Fruit fly (Drosophila melanogaster) whole organism, embryonic: ENCODE data around the gene CG3348.

Experiments
- Antp ChIP-seq: fragments of 200-800 bp; sonication (Bioruptor generic); optimal IDR thresholded peaks from 3 replicates; lab custom pipeline; 2016; ENCODE audit warnings: missing biosample characterization, missing genetic modification characterization
- Bgb ChIP-seq: fragments of 200-800 bp; sonication (Bioruptor generic); IDR thresholded peaks from 2 replicates; pipeline ENCODE4 v1.3.6; 2022; ENCODE audit warnings: missing biosample characterization, missing genetic modification characterization; ENCODE audit not compliant: partially characterized antibody
- CG10654 ChIP-seq: fragments of 200-800 bp; sonication (Bioruptor generic); optimal IDR thresholded peaks from 2 replicates; lab custom pipeline; 2016; ENCODE audit warnings: missing biosample characterization, missing genetic modification characterization
- CG11247 ChIP-seq: fragments of 200-800 bp; sonication (Bioruptor generic); IDR thresholded peaks from 2 replicates; pipeline ENCODE4 v1.3.6; 2022; ENCODE audit warnings: missing biosample characterization, missing genetic modification characterization
- CG11456 ChIP-seq: fragments of 200-800 bp; sonication (Bioruptor generic); IDR thresholded peaks from 3 replicates; pipeline ENCODE4 v1.3.6; 2022; ENCODE audit warnings: missing biosample characterization, missing genetic modification characterization
- CG12942 ChIP-seq: fragments of 200-800 bp; sonication (Bioruptor generic); optimal IDR thresholded peaks from 3 replicates; lab custom pipeline; 2016; ENCODE audit warnings: missing biosample characterization, missing genetic modification characterization
- CG13775 ChIP-seq: fragments of 200-800 bp; sonication (Bioruptor generic); optimal IDR thresholded peaks from 3 replicates; lab custom pipeline; 2017; ENCODE audit warnings: missing biosample characterization, mild to moderate bottlenecking, missing genetic modification characterization
- CG1529 ChIP-seq: fragments of 200-800 bp; sonication (Bioruptor generic); optimal IDR thresholded peaks from 3 replicates; lab custom pipeline; 2018; ENCODE audit warnings: missing biosample characterization, missing genetic modification characterization
- CG15514 ChIP-seq: fragments of 200-800 bp; sonication (Bioruptor generic); optimal IDR thresholded peaks from 3 replicates; lab custom pipeline; 2017; ENCODE audit warnings: missing biosample characterization, missing genetic modification characterization, mild to moderate bottlenecking, moderate library complexity, missing genetic modification reagents
- CG15601 ChIP-seq: fragments of 200-800 bp; sonication (Bioruptor generic); optimal IDR thresholded peaks from 3 replicates; lab custom pipeline; 2019; ENCODE audit warnings: missing biosample characterization, mild to moderate bottlenecking, missing genetic modification characterization, moderate library complexity
- CG2129 ChIP-seq: fragments of 200-800 bp; sonication (Bioruptor generic); IDR thresholded peaks from 2 replicates; pipeline ENCODE4 v1.3.6; 2022; ENCODE audit warnings: missing biosample characterization, missing genetic modification characterization; ENCODE audit not compliant: partially characterized antibody
- CG2875 ChIP-seq: fragments of 200-800 bp; sonication (Bioruptor generic); optimal IDR thresholded peaks from 2 replicates; lab custom pipeline; 2017; ENCODE audit warnings: missing biosample characterization, mild to moderate bottlenecking, missing genetic modification characterization, missing genetic modification reagents
- CG30403 ChIP-seq: fragments of 200-800 bp; sonication (Bioruptor generic); optimal IDR thresholded peaks from 3 replicates; lab custom pipeline; 2016; ENCODE audit warnings: missing biosample characterization, missing genetic modification characterization
- CG30431 ChIP-seq: fragments of 200-800 bp; sonication (Bioruptor generic); optimal IDR thresholded peaks from 2 replicates; lab custom pipeline; 2017; ENCODE audit warnings: missing biosample characterization, missing genetic modification characterization
- CG31365 ChIP-seq: fragments of 200-800 bp; sonication (Bioruptor generic); optimal IDR thresholded peaks from 2 replicates; lab custom pipeline; 2018; ENCODE audit warnings: missing biosample characterization, mild to moderate bottlenecking, missing genetic modification characterization
- CG3407 ChIP-seq: fragments of 200-800 bp; sonication (Bioruptor generic); optimal IDR thresholded peaks from 2 replicates; lab custom pipeline; 2018; ENCODE audit warnings: missing biosample characterization, mild to moderate bottlenecking, missing genetic modification characterization
- CG4360 ChIP-seq: fragments of 200-800 bp; sonication (Bioruptor generic); IDR thresholded peaks from 2 replicates; pipeline ENCODE4 v1.3.6; 2022; ENCODE audit warnings: missing biosample characterization, missing genetic modification characterization
- CG4854 ChIP-seq: fragments of 200-800 bp; sonication (Bioruptor generic); optimal IDR thresholded peaks from 2 replicates; lab custom pipeline; 2016; ENCODE audit warnings: missing biosample characterization, missing genetic modification characterization, inconsistent platforms
- CG7786 ChIP-seq: fragments of 200-800 bp; sonication (Bioruptor generic); optimal IDR thresholded peaks from 2 replicates; lab custom pipeline; 2016; ENCODE audit warnings: missing biosample characterization, missing genetic modification characterization
- Drgx ChIP-seq: fragments of 200-800 bp; sonication (Bioruptor generic); IDR thresholded peaks from 2 replicates; pipeline ENCODE4 v1.3.6; 2022; ENCODE audit warnings: missing biosample characterization, missing genetic modification characterization
- Gug ChIP-seq: fragments of 200-800 bp; sonication (Bioruptor generic); IDR thresholded peaks from 4 replicates; pipeline ENCODE4 v1.3.6; 2022; ENCODE audit warnings: missing biosample characterization, missing genetic modification characterization
- Hr3 ChIP-seq: fragments of 200-800 bp; sonication (Bioruptor generic); optimal IDR thresholded peaks from 3 replicates; lab custom pipeline; 2016; ENCODE audit warnings: missing biosample characterization, missing genetic modification characterization
- Hr51 ChIP-seq, 2 experiments: fragments of 200-800 bp; sonication (Bioruptor generic); optimal IDR thresholded peaks; 2 replicates in 1 of 2; 3 replicates in 1 of 2; lab custom pipeline; 2016 to 2018; ENCODE audit warnings: missing biosample characterization in 2 of 2, missing genetic modification characterization in 2 of 2, mild to moderate bottlenecking in 1 of 2, moderate library complexity in 1 of 2
- Lpt ChIP-seq: fragments of >200 bp; optimal IDR thresholded peaks from 2 replicates; lab custom pipeline; 2018; ENCODE audit warnings: missing biosample characterization, missing genetic modification characterization
- Myb ChIP-seq: fragments of 200-800 bp; sonication (Bioruptor generic); optimal IDR thresholded peaks from 2 replicates; lab custom pipeline; 2016; ENCODE audit warnings: missing biosample characterization, missing genetic modification characterization
- NC2β ChIP-seq: fragments of 200-800 bp; sonication (Bioruptor generic); optimal IDR thresholded peaks from 2 replicates; lab custom pipeline; 2016; ENCODE audit warnings: missing biosample characterization, missing genetic modification characterization
- Optix ChIP-seq: fragments of 200-800 bp; sonication (Bioruptor generic); IDR thresholded peaks from 3 replicates; pipeline ENCODE4 v1.3.6; 2022; ENCODE audit warnings: missing biosample characterization, missing genetic modification characterization
- Vsx1 ChIP-seq: fragments of 200-800 bp; sonication (Bioruptor generic); optimal IDR thresholded peaks from 2 replicates; lab custom pipeline; 2017; ENCODE audit warnings: missing biosample characterization, mild to moderate bottlenecking, missing genetic modification characterization, missing genetic modification reagents
- Xbp1 ChIP-seq: fragments of 200-800 bp; sonication (Bioruptor generic); optimal IDR thresholded peaks from 3 replicates; lab custom pipeline; 2016; ENCODE audit warnings: missing biosample characterization, mild to moderate bottlenecking, missing genetic modification characterization
- br ChIP-seq: fragments of >200 bp; optimal IDR thresholded peaks from 2 replicates; lab custom pipeline; 2017
- bsh ChIP-seq, 2 experiments: fragments of 200-800 bp; sonication (Bioruptor generic); optimal IDR thresholded peaks; 2 replicates each; lab custom pipeline; 2017 to 2018; ENCODE audit warnings: mild to moderate bottlenecking in 2 of 2, missing biosample characterization in 2 of 2, missing genetic modification characterization in 2 of 2, moderate library complexity in 1 of 2
- ci ChIP-seq: fragments of 200-800 bp; sonication (Bioruptor generic); IDR thresholded peaks from 3 replicates; pipeline ENCODE4 v1.3.6; 2022; ENCODE audit warnings: missing biosample characterization, missing genetic modification characterization
- croc ChIP-seq: fragments of 200-800 bp; sonication (Bioruptor generic); conservative IDR thresholded peaks from 3 replicates; pipeline ENCODE4 v1.3.6; 2022; ENCODE audit warnings: missing biosample characterization, missing genetic modification characterization
- disco-r ChIP-seq: fragments of 200-800 bp; sonication (Bioruptor generic); optimal IDR thresholded peaks from 2 replicates; lab custom pipeline; 2016; ENCODE audit warnings: missing biosample characterization, missing genetic modification characterization
- dm ChIP-seq: fragments of 200-800 bp; sonication (Bioruptor generic); optimal IDR thresholded peaks from 3 replicates; lab custom pipeline; 2016; ENCODE audit warnings: missing biosample characterization, missing genetic modification characterization
- gce ChIP-seq: fragments of 200-800 bp; sonication (Bioruptor generic); IDR thresholded peaks from 3 replicates; pipeline ENCODE4 v1.3.6; 2022; ENCODE audit warnings: missing biosample characterization, missing genetic modification characterization
- gcm ChIP-seq: fragments of 200-800 bp; sonication (Bioruptor generic); optimal IDR thresholded peaks from 2 replicates; lab custom pipeline; 2019; ENCODE audit warnings: missing biosample characterization, mild to moderate bottlenecking, missing genetic modification characterization, moderate library complexity
- gfzf ChIP-seq: fragments of 200-800 bp; sonication (Bioruptor generic); optimal IDR thresholded peaks from 2 replicates; lab custom pipeline; 2016; ENCODE audit warnings: missing biosample characterization, mild to moderate bottlenecking, missing genetic modification characterization, moderate library complexity
- inv ChIP-seq: fragments of 200-800 bp; sonication (Bioruptor generic); IDR thresholded peaks from 2 replicates; pipeline ENCODE4 v1.3.6; 2022; ENCODE audit warnings: missing biosample characterization, missing genetic modification characterization; ENCODE audit not compliant: partially characterized antibody
- kni ChIP-seq: fragments of 200-800 bp; sonication (Bioruptor generic); optimal IDR thresholded peaks from 3 replicates; lab custom pipeline; 2017; ENCODE audit warnings: mild to moderate bottlenecking, missing biosample characterization, missing genetic modification reagents, missing genetic modification characterization
- maf-S ChIP-seq: fragments of 200-800 bp; sonication (Bioruptor generic); optimal IDR thresholded peaks from 2 replicates; lab custom pipeline; 2016; ENCODE audit warnings: missing biosample characterization, missing genetic modification characterization
- nmo ChIP-seq: fragments of 200-800 bp; sonication (Bioruptor generic); optimal IDR thresholded peaks from 2 replicates; lab custom pipeline; 2018; ENCODE audit warnings: missing biosample characterization, mild to moderate bottlenecking, missing genetic modification characterization, moderate library complexity
- p53 ChIP-seq: fragments of 200-800 bp; sonication (Bioruptor generic); optimal IDR thresholded peaks from 2 replicates; lab custom pipeline; 2016; ENCODE audit warnings: missing biosample characterization, missing genetic modification characterization
- pb ChIP-seq: fragments of 200-800 bp; sonication (Bioruptor generic); optimal IDR thresholded peaks from 3 replicates; lab custom pipeline; 2016; ENCODE audit warnings: missing biosample characterization, missing genetic modification characterization
- phol ChIP-seq: fragments of 200-800 bp; sonication (Bioruptor generic); optimal IDR thresholded peaks from 3 replicates; lab custom pipeline; 2018; ENCODE audit warnings: missing biosample characterization, mild to moderate bottlenecking, missing genetic modification characterization, moderate library complexity
- run ChIP-seq: fragments of 200-800 bp; sonication (Bioruptor generic); optimal IDR thresholded peaks from 3 replicates; lab custom pipeline; 2018; ENCODE audit warnings: missing biosample characterization, mild to moderate bottlenecking, missing genetic modification characterization
- seq ChIP-seq: fragments of 200-800 bp; sonication (Bioruptor generic); IDR thresholded peaks from 2 replicates; pipeline ENCODE4 v1.3.6; 2022; ENCODE audit warnings: missing biosample characterization, missing genetic modification characterization
- sug ChIP-seq: fragments of 200-800 bp; optimal IDR thresholded peaks from 2 replicates; lab custom pipeline; 2019; ENCODE audit warnings: missing biosample characterization, mild to moderate bottlenecking, missing genetic modification characterization, moderate library complexity
- tin ChIP-seq: fragments of 200-800 bp; sonication (Bioruptor generic); optimal IDR thresholded peaks from 3 replicates; lab custom pipeline; 2016; ENCODE audit warnings: missing biosample characterization, missing genetic modification characterization

CG3348 gene

dm6 chr3R:27253136-27253920, 38.7 kb downstream of the CG3348 start, which contains the start of gene pll (continued):
- no peak for TF ChIP-seq Vsx1
- peak; percentile 88 for TF ChIP-seq Gug (GFP tag; lab: Robert Waterston, UW)
- peak; percentile 90 for TF ChIP-seq CG11247 (GFP tag; lab: Robert Waterston, UW)
- no peak for TF ChIP-seq CG2875 (GFP tag; lab: Kevin White, UChicago)
- TF ChIP-seq CG15514 (GFP tag; lab: Kevin White, UChicago): peak; percentile 79
- TF ChIP-seq Hr51 (GFP tag; optimal IDR thresholded peaks at IDR 0.05; lab: Kevin White, UChicago): peak; percentile 70 to 77
- TF ChIP-seq dm (GFP tag; lab: Kevin White, UChicago): peak; percentile 49
- TF ChIP-seq CG4854: peak; percentile 53
- peak; percentile 11 for TF ChIP-seq CG3407 (GFP tag; lab: Kevin White, UChicago)
- no peak for TF ChIP-seq pb (GFP tag; lab: Kevin White, UChicago)
- TF ChIP-seq CG30431 (GFP tag; lab: Kevin White, UChicago): peak; percentile 48
- TF ChIP-seq Xbp1 (GFP tag; lab: Kevin White, UChicago): peak; percentile 87
- TF ChIP-seq NC2β (GFP tag; lab: Kevin White, UChicago): peak; percentile 53
- no peak for TF ChIP-seq disco-r
- peak; percentile 78 for TF ChIP-seq p53
- peak; percentile 84 for TF ChIP-seq phol (tag; lab: Kevin White, UChicago)
- peak; percentile 43 for TF ChIP-seq Myb
- peak; percentile 79; the same call in 2 of the 3 replicates for TF ChIP-seq gce (GFP tag; lab: Robert Waterston, UW)
- no peak for TF ChIP-seq CG31365 (tag; lab: Kevin White, UChicago)
- peak; percentile 86 for TF ChIP-seq CG30403 (GFP tag; lab: Kevin White, UChicago)
- peak; percentile 79 for TF ChIP-seq tin
- TF ChIP-seq maf-S (GFP tag; lab: Kevin White, UChicago): peak; percentile 74
- TF ChIP-seq CG2129 (GFP tag; lab: Robert Waterston, UW): no peak
- TF ChIP-seq CG10654 (GFP tag; lab: Kevin White, UChicago): peak; percentile 75
- TF ChIP-seq CG13775 (GFP tag; lab: Kevin White, UChicago): peak; percentile 81
- TF ChIP-seq ci (GFP tag; lab: Robert Waterston, UW): peak; percentile 91
- TF ChIP-seq Antp: peak; percentile 32
- peak; percentile 94 for TF ChIP-seq gfzf (GFP tag; lab: Kevin White, UChicago)
- peak; percentile 56 for TF ChIP-seq sug
- peak; percentile 72 for TF ChIP-seq gcm (GFP tag; lab: Kevin White, UChicago)
- TF ChIP-seq CG4360 (GFP tag; lab: Robert Waterston, UW): no peak
- TF ChIP-seq br (lab: Kevin White, UChicago): no peak
- peak; percentile 57 for TF ChIP-seq CG7786 (GFP tag; lab: Kevin White, UChicago)
- TF ChIP-seq Optix (GFP tag; lab: Robert Waterston, UW): 0 out of 3 replicates have a peak, but pooled peaks have one; percentile 41
- peak; percentile 58 for TF ChIP-seq run (tag; lab: Kevin White, UChicago)
- peak; percentile 82 for TF ChIP-seq CG12942 (GFP tag; lab: Kevin White, UChicago)
- TF ChIP-seq CG15601 (tag; lab: Kevin White, UChicago): peak; percentile 79
- TF ChIP-seq kni (GFP tag; lab: Kevin White, UChicago): no peak
- TF ChIP-seq inv (GFP tag; lab: Robert Waterston, UW): peak; percentile 22; the same call in 1 of the 2 replicates
- TF ChIP-seq CG1529 (GFP tag; lab: Kevin White, UChicago): no peak
- TF ChIP-seq CG11456 (GFP tag; lab: Robert Waterston, UW): peak; percentile 95
- peak; percentile 66 for TF ChIP-seq Bgb
- TF ChIP-seq Hr3: peak; percentile 86
- peak; percentile 90 for TF ChIP-seq Drgx
- TF ChIP-seq seq (GFP tag; lab: Robert Waterston, UW): peak; percentile 69; the same call in 1 of the 2 replicates
- TF ChIP-seq bsh (GFP tag; optimal IDR thresholded peaks at IDR 0.05; lab: Kevin White, UChicago): peak in 1 of 2 experiments; percentile 84
- TF ChIP-seq Lpt (GFP tag; lab: Kevin White, UChicago): no peak
- TF ChIP-seq nmo (GFP tag; lab: Kevin White, UChicago): peak; percentile 89
- TF ChIP-seq croc (GFP tag; lab: Robert Waterston, UW): peak; percentile 55
